Fruit fly (Drosophila melanogaster) whole organism: ENCODE data around the gene CG32847.

Experiments
- CG8478 ChIP-seq: fragments of >200 bp; optimal IDR thresholded peaks from 2 replicates; lab custom pipeline; 2018; ENCODE audit warnings: inconsistent platforms
- pan ChIP-seq: fragments of >200 bp; optimal IDR thresholded peaks from 2 replicates; lab custom pipeline; 2017
- psq ChIP-seq: fragments of >200 bp; optimal IDR thresholded peaks from 2 replicates; lab custom pipeline; 2017
- usp ChIP-seq: fragments of >200 bp; optimal IDR thresholded peaks from 2 replicates; lab custom pipeline; 2017; ENCODE audit warnings: missing biosample characterization, missing genetic modification characterization, mixed read lengths

DNA sequence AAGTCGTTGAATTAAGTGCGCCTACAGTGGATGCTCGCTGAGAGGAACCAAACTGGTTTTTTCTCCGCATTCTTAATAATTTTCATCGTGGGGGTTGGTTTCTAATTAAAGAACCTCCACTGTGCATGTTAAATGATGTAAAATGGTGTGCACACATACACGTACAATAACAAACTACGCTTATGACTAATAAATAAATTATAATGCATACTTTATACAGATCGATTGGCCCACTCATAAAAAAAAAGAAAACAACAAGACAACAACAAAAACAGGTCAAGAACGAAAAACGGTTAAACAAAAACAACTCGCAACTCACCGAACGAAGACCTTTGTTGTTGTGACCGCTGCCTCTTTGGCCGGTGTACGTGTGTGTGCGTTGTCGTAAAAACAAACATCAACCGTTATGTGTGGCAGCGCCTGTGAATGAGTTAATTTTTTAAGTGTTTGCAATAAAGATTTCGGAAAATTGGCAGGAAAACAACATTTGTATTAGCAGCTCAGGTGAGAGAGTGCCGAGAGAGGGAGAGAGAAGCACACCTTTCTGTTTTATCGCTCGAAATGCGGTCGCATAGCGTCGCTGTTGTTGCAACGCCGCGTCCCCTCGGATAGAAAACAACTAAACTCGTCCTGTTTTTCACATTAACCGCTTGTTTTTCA lies 27.3 kb upstream of the CG32847 start:
- TF ChIP-seq CG8478 (lab: Kevin White, UChicago) (no peak), pan (lab: Kevin White, UChicago) (no peak), usp (GFP tag; lab: Kevin White, UChicago) (no peak), psq (lab: Kevin White, UChicago) (no peak)
